Worm (Caenorhabditis elegans) whole organism, L2 larva: ENCODE data around the gene C50B6.9.

Experiments
- C34F6.9 ChIP-seq: fragments of 150-350 bp; optimal IDR thresholded peaks from 2 replicates; lab custom pipeline; 2014; ENCODE audit warnings: missing biosample characterization, missing genetic modification characterization
- F13H6.1 ChIP-seq: sonication (generic microtip); optimal IDR thresholded peaks from 2 replicates; lab custom pipeline; 2016; ENCODE audit warnings: missing genetic modification characterization, missing compliant biosample characterization
- R02D3.7 ChIP-seq: fragments of 150-350 bp; optimal IDR thresholded peaks from 2 replicates; lab custom pipeline; 2014; ENCODE audit warnings: missing biosample characterization, missing genetic modification characterization
- Y55F3AM.14 ChIP-seq: fragments of 200-800 bp; sonication (Bioruptor generic); optimal IDR thresholded peaks from 2 replicates; lab custom pipeline; 2018; ENCODE audit warnings: mild to moderate bottlenecking, missing genetic modification characterization, missing compliant biosample characterization
- ZK546.5 ChIP-seq: sonication (generic microtip); optimal IDR thresholded peaks from 2 replicates; lab custom pipeline; 2017; ENCODE audit warnings: missing biosample characterization, missing genetic modification characterization
- alr-1 ChIP-seq: fragments of 150-350 bp; optimal IDR thresholded peaks from 2 replicates; lab custom pipeline; 2014; ENCODE audit warnings: missing biosample characterization, missing genetic modification characterization
- aly-2 ChIP-seq: fragments of 150-350 bp; optimal IDR thresholded peaks from 2 replicates; lab custom pipeline; 2014; ENCODE audit warnings: missing biosample characterization, missing genetic modification characterization
- ama-1 ChIP-seq: fragments of 150-350 bp; optimal IDR thresholded peaks from 2 replicates; lab custom pipeline; 2018; ENCODE audit warnings: inconsistent platforms
- ceh-16 ChIP-seq: fragments of 150-350 bp; optimal IDR thresholded peaks from 2 replicates; lab custom pipeline; 2014; ENCODE audit warnings: missing biosample characterization, missing genetic modification characterization
- ceh-82 ChIP-seq: fragments of 150-350 bp; optimal IDR thresholded peaks from 2 replicates; lab custom pipeline; 2014; ENCODE audit warnings: missing biosample characterization, missing genetic modification characterization
- crh-2 ChIP-seq: sonication (generic microtip); optimal IDR thresholded peaks from 2 replicates; lab custom pipeline; 2017; ENCODE audit warnings: missing biosample characterization, missing genetic modification characterization
- dmd-4 ChIP-seq: sonication (generic microtip); optimal IDR thresholded peaks from 2 replicates; lab custom pipeline; 2017; ENCODE audit warnings: missing biosample characterization, missing genetic modification characterization
- egl-27 ChIP-seq: sonication (generic microtip); optimal IDR thresholded peaks from 3 replicates; lab custom pipeline; 2017; ENCODE audit warnings: missing biosample characterization, missing genetic modification reagents, missing genetic modification characterization
- elt-1 ChIP-seq: fragments of 150-350 bp; optimal IDR thresholded peaks from 2 replicates; lab custom pipeline; 2014; ENCODE audit warnings: missing biosample characterization, missing genetic modification characterization
- elt-3 ChIP-seq: sonication (generic microtip); optimal IDR thresholded peaks from 2 replicates; lab custom pipeline; 2017; ENCODE audit warnings: missing biosample characterization, missing genetic modification characterization
- fos-1 ChIP-seq: fragments of 150-350 bp; optimal IDR thresholded peaks from 2 replicates; lab custom pipeline; 2014; ENCODE audit warnings: missing biosample characterization, missing genetic modification characterization
- gmeb-1 ChIP-seq: fragments of 150-350 bp; optimal IDR thresholded peaks from 2 replicates; lab custom pipeline; 2014; ENCODE audit warnings: missing biosample characterization, missing genetic modification characterization
- lin-11 ChIP-seq: fragments of 150-350 bp; sonication (generic microtip); optimal IDR thresholded peaks from 2 replicates; lab custom pipeline; 2014; ENCODE audit warnings: missing biosample characterization, missing genetic modification characterization, inconsistent platforms, mixed read lengths
- lin-13 ChIP-seq: fragments of 150-350 bp; optimal IDR thresholded peaks from 2 replicates; lab custom pipeline; 2014; ENCODE audit warnings: missing biosample characterization, missing genetic modification reagents, missing genetic modification characterization
- lin-39 ChIP-seq: fragments of 150-350 bp; optimal IDR thresholded peaks from 2 replicates; lab custom pipeline; 2014; ENCODE audit warnings: missing biosample characterization, missing genetic modification reagents, missing genetic modification characterization
- lsy-2 ChIP-seq, 2 experiments: fragments of 150-350 bp in 1 of 2; sonication (generic microtip) in 1 of 2; optimal IDR thresholded peaks; 2 replicates each; lab custom pipeline; 2014 to 2017; ENCODE audit warnings: missing biosample characterization in 2 of 2, missing genetic modification characterization in 2 of 2
- mab-5 ChIP-seq: fragments of 150-350 bp; optimal IDR thresholded peaks from 2 replicates; lab custom pipeline; 2014; ENCODE audit warnings: missing biosample characterization, missing genetic modification characterization
- mbf-1 ChIP-seq: sonication (generic microtip); optimal IDR thresholded peaks from 2 replicates; lab custom pipeline; 2017; ENCODE audit warnings: missing biosample characterization, missing genetic modification characterization
- mdl-1 ChIP-seq, 2 experiments: fragments of 150-350 bp in 1 of 2; sonication (generic microtip) in 1 of 2; optimal IDR thresholded peaks; 2 replicates each; lab custom pipeline; 2017; ENCODE audit warnings: missing biosample characterization in 2 of 2, missing genetic modification characterization in 2 of 2
- nhr-10 ChIP-seq: sonication (generic microtip); optimal IDR thresholded peaks from 2 replicates; lab custom pipeline; 2017; ENCODE audit warnings: missing biosample characterization, missing genetic modification characterization
- nhr-11 ChIP-seq: fragments of 150-350 bp; optimal IDR thresholded peaks from 2 replicates; lab custom pipeline; 2014; ENCODE audit warnings: missing biosample characterization, missing genetic modification characterization
- nhr-12 ChIP-seq: fragments of 150-350 bp; optimal IDR thresholded peaks from 2 replicates; lab custom pipeline; 2014; ENCODE audit warnings: missing biosample characterization, missing genetic modification characterization
- nhr-129 ChIP-seq: fragments of 150-350 bp; optimal IDR thresholded peaks from 2 replicates; lab custom pipeline; 2014; ENCODE audit warnings: missing biosample characterization, missing genetic modification characterization
- nhr-21 ChIP-seq: fragments of 150-350 bp; optimal IDR thresholded peaks from 2 replicates; lab custom pipeline; 2014; ENCODE audit warnings: missing biosample characterization, missing genetic modification characterization
- nhr-23 ChIP-seq: fragments of 150-350 bp; optimal IDR thresholded peaks from 2 replicates; lab custom pipeline; 2014; ENCODE audit warnings: missing biosample characterization, missing genetic modification reagents, missing genetic modification characterization
- nhr-237 ChIP-seq: fragments of 150-350 bp; optimal IDR thresholded peaks from 2 replicates; lab custom pipeline; 2014; ENCODE audit warnings: missing biosample characterization, missing genetic modification characterization
- nhr-25 ChIP-seq: fragments of 150-350 bp; sonication (generic microtip); optimal IDR thresholded peaks from 3 replicates; lab custom pipeline; 2014; ENCODE audit warnings: missing biosample characterization, missing genetic modification characterization
- nhr-6 ChIP-seq: fragments of 150-350 bp; optimal IDR thresholded peaks from 2 replicates; lab custom pipeline; 2014; ENCODE audit warnings: missing biosample characterization, missing genetic modification characterization
- nhr-77 ChIP-seq: fragments of 150-350 bp; optimal IDR thresholded peaks from 2 replicates; lab custom pipeline; 2014; ENCODE audit warnings: missing biosample characterization, missing genetic modification characterization
- peb-1 ChIP-seq: fragments of 150-350 bp; optimal IDR thresholded peaks from 2 replicates; lab custom pipeline; 2014; ENCODE audit warnings: missing biosample characterization, missing genetic modification characterization
- sem-4 ChIP-seq: fragments of 150-350 bp; optimal IDR thresholded peaks from 2 replicates; lab custom pipeline; 2014; ENCODE audit warnings: missing biosample characterization, missing genetic modification reagents, missing genetic modification characterization
- skn-1 ChIP-seq: sonication (generic microtip); optimal IDR thresholded peaks from 2 replicates; lab custom pipeline; 2017; ENCODE audit warnings: missing biosample characterization, missing genetic modification characterization
- sma-3 ChIP-seq: sonication (generic microtip); optimal IDR thresholded peaks from 2 replicates; lab custom pipeline; 2016; ENCODE audit warnings: missing genetic modification reagents, missing genetic modification characterization, missing compliant biosample characterization
- sma-9 ChIP-seq, 2 experiments: fragments of 150-350 bp in 1 of 2; sonication (generic microtip) in 1 of 2; optimal IDR thresholded peaks; 2 replicates each; lab custom pipeline; 2014 to 2016; ENCODE audit warnings: missing genetic modification characterization in 2 of 2, mild to moderate bottlenecking in 1 of 2, missing biosample characterization in 1 of 2, missing compliant biosample characterization in 1 of 2, missing genetic modification reagents in 1 of 2, moderate library complexity in 1 of 2
- snpc-4 ChIP-seq: fragments of 150-350 bp; optimal IDR thresholded peaks from 2 replicates; lab custom pipeline; 2014; ENCODE audit warnings: missing biosample characterization, missing genetic modification characterization
- unc-39 ChIP-seq: fragments of 150-350 bp; optimal IDR thresholded peaks from 2 replicates; lab custom pipeline; 2014; ENCODE audit warnings: missing biosample characterization, missing genetic modification characterization
- unc-55 ChIP-seq: fragments of 150-350 bp; sonication (generic microtip); optimal IDR thresholded peaks from 3 replicates; lab custom pipeline; 2014; ENCODE audit warnings: missing biosample characterization, missing genetic modification reagents, missing genetic modification characterization
- unc-62 ChIP-seq: fragments of 150-350 bp; optimal IDR thresholded peaks from 2 replicates; lab custom pipeline; 2014; ENCODE audit warnings: missing biosample characterization, missing genetic modification reagents, missing genetic modification characterization
- ztf-1 ChIP-seq: fragments of 200-800 bp; sonication (Bioruptor generic); conservative IDR thresholded peaks from 2 replicates; pipeline ENCODE4 v1.3.6; 2022; ENCODE audit warnings: missing genetic modification characterization, missing compliant biosample characterization
- ztf-11 ChIP-seq: sonication (generic microtip); optimal IDR thresholded peaks from 2 replicates; lab custom pipeline; 2017; ENCODE audit warnings: missing biosample characterization, missing genetic modification characterization
- ztf-4 ChIP-seq: fragments of 150-350 bp; optimal IDR thresholded peaks from 2 replicates; lab custom pipeline; 2014; ENCODE audit warnings: missing biosample characterization, missing genetic modification characterization

The C50B6.9 gene

DNA sequence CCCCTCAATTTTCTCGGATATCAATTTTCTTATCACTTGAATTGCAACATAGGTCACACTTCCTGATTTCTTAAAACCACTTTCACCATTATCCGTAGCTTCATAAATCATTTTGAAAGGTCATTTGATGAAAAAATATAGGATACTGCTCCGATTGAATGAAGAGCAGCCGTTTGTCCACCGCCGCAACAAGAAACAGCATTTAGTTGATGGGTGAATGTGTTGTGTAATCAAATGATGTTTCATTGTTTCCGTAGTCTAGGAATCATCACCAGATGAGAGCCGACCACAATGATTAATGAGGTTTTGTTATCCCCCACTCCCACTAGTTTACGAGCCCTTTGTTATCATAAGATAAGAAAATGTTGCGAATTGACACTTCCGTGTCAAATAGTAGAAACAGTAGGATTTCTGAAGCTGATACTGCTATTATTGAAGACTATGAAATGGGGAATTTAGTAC lies 9.7 kb downstream of the C50B6.9 start, which contains the start of gene twk-43:
TSS of gene twk-43 (plus strand) at position 412 of the 462 bp plus-strand sequence.
- TF ChIP-seq unc-39, result no peak
- peak; percentile 54 for TF ChIP-seq sem-4 (tag; lab: Kevin White, UChicago)
- no peak for TF ChIP-seq nhr-12
- TF ChIP-seq F13H6.1 (tag; lab: Kevin White, UChicago), result peak; percentile 19
- TF ChIP-seq sma-9 (GFP tag; optimal IDR thresholded peaks at IDR 0.05; lab: Kevin White, UChicago), result peak; percentile 13
- TF ChIP-seq sma-9 (tag; optimal IDR thresholded peaks at IDR 0.05; lab: Kevin White, UChicago), result no peak
- TF ChIP-seq mab-5 (tag; lab: Kevin White, UChicago), result peak; percentile 75
- TF ChIP-seq nhr-21, result no peak
- TF ChIP-seq, all 48 proteins: peak for 4

DNA sequence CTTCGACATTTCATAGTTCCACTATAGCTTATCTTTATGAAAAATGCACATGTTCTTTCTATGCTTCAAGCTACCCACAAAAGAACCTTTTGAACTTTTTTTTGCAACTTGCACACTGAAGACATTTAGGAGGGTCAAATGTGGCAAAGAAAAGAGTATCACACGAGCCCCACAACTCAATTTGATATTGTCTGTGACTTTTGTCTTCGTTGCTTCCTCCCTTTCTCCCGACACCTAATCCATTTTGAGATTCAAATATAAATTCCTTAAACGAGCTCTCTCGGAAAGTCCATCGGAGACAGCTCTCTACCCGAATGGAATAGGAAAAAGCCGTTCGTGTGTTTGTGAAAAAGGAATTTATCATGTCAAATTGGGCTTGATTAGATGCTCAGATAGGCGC lies 14.1 kb downstream of the C50B6.9 start:
- TF ChIP-seq fos-1 (tag; lab: Kevin White, UChicago) (no peak), nhr-25 (no peak), peb-1 (no peak), nhr-11 (no peak), ztf-1 (GFP tag; lab: Robert Waterston, UW) (no peak), unc-39 (no peak), ztf-11 (no peak), mdl-1 (tag; optimal IDR thresholded peaks at IDR 0.05; lab: Kevin White, UChicago) (no peak), elt-3 (no peak), mab-5 (tag; lab: Kevin White, UChicago) (no peak), nhr-77 (tag; lab: Kevin White, UChicago) (no peak), sma-3 (GFP tag; lab: Kevin White, UChicago) (no peak), nhr-129 (tag; lab: Kevin White, UChicago) (no peak), sem-4 (tag; lab: Kevin White, UChicago) (no peak), elt-1 (tag; lab: Kevin White, UChicago) (no peak), egl-27 (no peak), ztf-4 (tag; lab: Kevin White, UChicago) (no peak), sma-9 (GFP tag; optimal IDR thresholded peaks at IDR 0.05; lab: Kevin White, UChicago) (no peak), sma-9 (tag; optimal IDR thresholded peaks at IDR 0.05; lab: Kevin White, UChicago) (no peak), skn-1 (tag; lab: Kevin White, UChicago) (no peak), aly-2 (tag; lab: Kevin White, UChicago) (no peak)

DNA sequence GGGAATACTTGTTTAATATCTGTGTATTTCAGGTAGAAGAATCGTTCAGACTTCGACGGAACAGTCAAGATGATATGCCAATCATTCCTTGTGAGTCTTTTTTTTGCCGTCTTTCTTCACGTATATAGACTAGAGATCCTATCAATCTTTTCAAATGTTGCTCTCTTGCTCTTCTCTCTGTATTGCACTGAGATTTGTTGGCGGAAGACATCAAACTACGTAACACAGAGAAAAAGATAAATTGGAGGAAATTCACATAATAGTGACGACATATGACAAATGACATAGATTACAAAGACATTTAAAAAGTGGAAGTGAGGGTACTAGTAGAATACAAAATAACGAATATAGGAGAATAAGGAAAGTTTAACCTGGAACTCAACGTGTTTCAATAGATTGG lies 15.6 kb downstream of the C50B6.9 start:
- TF ChIP-seq ztf-4 (tag; lab: Kevin White, UChicago) (no peak), elt-3 (no peak), peb-1 (no peak), crh-2 (tag; lab: Kevin White, UChicago) (no peak), snpc-4 (tag; lab: Kevin White, UChicago) (no peak), gmeb-1 (no peak), lsy-2 (tag; optimal IDR thresholded peaks at IDR 0.05; lab: Kevin White, UChicago) (peak in 1 of 2 experiments; percentile 22), nhr-23 (tag; lab: Kevin White, UChicago) (no peak), nhr-6 (no peak), sem-4 (tag; lab: Kevin White, UChicago) (no peak), nhr-25 (no peak), mab-5 (tag; lab: Kevin White, UChicago) (peak; percentile 91), egl-27 (peak; percentile 18), lin-39 (tag; lab: Kevin White, UChicago) (peak; percentile 33), ceh-16 (no peak), mbf-1 (tag; lab: Kevin White, UChicago) (no peak), nhr-11 (no peak), nhr-12 (no peak), lin-11 (tag; lab: Kevin White, UChicago) (no peak), nhr-129 (tag; lab: Kevin White, UChicago) (no peak), nhr-21 (no peak), Y55F3AM.14 (GFP tag; lab: Kevin White, UChicago) (no peak), R02D3.7 (tag; lab: Kevin White, UChicago) (no peak), skn-1 (tag; lab: Kevin White, UChicago) (no peak), mdl-1 (tag; optimal IDR thresholded peaks at IDR 0.05; lab: Kevin White, UChicago) (no peak), aly-2 (tag; lab: Kevin White, UChicago) (no peak), ztf-11 (no peak), ceh-82 (tag; lab: Kevin White, UChicago) (no peak), fos-1 (tag; lab: Kevin White, UChicago) (no peak), alr-1 (tag; lab: Kevin White, UChicago) (no peak), ama-1 (no peak), F13H6.1 (tag; lab: Kevin White, UChicago) (no peak), nhr-77 (tag; lab: Kevin White, UChicago) (no peak), ZK546.5 (no peak), unc-55 (peak; percentile 66), nhr-10 (no peak), nhr-237 (tag; lab: Kevin White, UChicago) (no peak), C34F6.9 (tag; lab: Kevin White, UChicago) (no peak), elt-1 (tag; lab: Kevin White, UChicago) (no peak), sma-9 (GFP tag; optimal IDR thresholded peaks at IDR 0.05; lab: Kevin White, UChicago) (peak; percentile 7), sma-9 (tag; optimal IDR thresholded peaks at IDR 0.05; lab: Kevin White, UChicago) (no peak), lin-13 (GFP tag; lab: Kevin White, UChicago) (no peak), ztf-1 (GFP tag; lab: Robert Waterston, UW) (no peak), unc-39 (no peak), unc-62 (peak; percentile 58), dmd-4 (no peak)
